Fruit fly (Drosophila melanogaster): ENCODE measurements around the gene Pop5.

Pop5 gene

dm6 chr3L:17024095-17024639 is 20.7 kb downstream of the Pop5 start, which contains the start of gene Fit2:
Fit2 (plus strand) TSS chr3L:17024328.
- no peak for TF ChIP-seq noc (tag; optimal IDR thresholded peaks at IDR 0.05)

- no peak for TF ChIP-seq noc (tag; optimal IDR thresholded peaks at IDR 0.05)
These were observed 21.2 kb downstream of the Pop5 start, which contains the start of gene a10 for dm6 chr3L:17023641-17024040. a10 (minus strand) TSS chr3L:17023741.

dm6 chr3L:17022756-17023155 is 22.1 kb downstream of the Pop5 start, which contains the start of gene CG6652:
CG6652 (minus strand) TSS chr3L:17022856.
- no peak for TF ChIP-seq noc (tag; optimal IDR thresholded peaks at IDR 0.05)

dm6 chr3L:17016576-17016917 is 28.3 kb downstream of the Pop5 start:
- no peak for TF ChIP-seq noc (tag; optimal IDR thresholded peaks at IDR 0.05)

dm6 chr3L:17015663-17016575 is 28.9 kb downstream of the Pop5 start, which contains the start of the genes CG6664 and CG7728:
CG6664 (minus strand) TSS chr3L:17016180.
CG7728 (plus strand) TSS chr3L:17016536.
- no peak for TF ChIP-seq noc (tag; optimal IDR thresholded peaks at IDR 0.05)

dm6 chr3L:17012017-17012719 is 32.7 kb downstream of the Pop5 start, which contains the start of gene CG3764:
CG3764 (minus strand) TSS chr3L:17012565.
- TF ChIP-seq noc (tag; optimal IDR thresholded peaks at IDR 0.05), result peak; percentile 60

- no peak for TF ChIP-seq noc (tag; optimal IDR thresholded peaks at IDR 0.05)
These were observed 33.4 kb downstream of the Pop5 start for dm6 chr3L:17011351-17012016.

dm6 chr3L:17010492-17011303 is 34.1 kb downstream of the Pop5 start:
- no peak for TF ChIP-seq noc (tag; optimal IDR thresholded peaks at IDR 0.05)

dm6 chr3L:17009715-17010491 is 34.9 kb downstream of the Pop5 start:
- peak; percentile 91 for TF ChIP-seq noc (tag; optimal IDR thresholded peaks at IDR 0.05)

- peak; percentile 81 for TF ChIP-seq noc (tag; optimal IDR thresholded peaks at IDR 0.05)
These were observed 35.9 kb downstream of the Pop5 start for dm6 chr3L:17008911-17009364.

dm6 chr3L:17007945-17008344 is 36.9 kb downstream of the Pop5 start:
- no peak for TF ChIP-seq noc (tag; optimal IDR thresholded peaks at IDR 0.05)

- TF ChIP-seq noc (tag; optimal IDR thresholded peaks at IDR 0.05), result no peak
These were observed 37.3 kb downstream of the Pop5 start for dm6 chr3L:17007496-17007895.

dm6 chr3L:17007041-17007471 is 37.8 kb downstream of the Pop5 start:
- peak; percentile 67 for TF ChIP-seq noc (tag; optimal IDR thresholded peaks at IDR 0.05)

- TF ChIP-seq noc (tag; optimal IDR thresholded peaks at IDR 0.05), result no peak
These were observed 38.6 kb downstream of the Pop5 start for dm6 chr3L:17006250-17006693.

Data from whole organism, larva.